Fruit fly (Drosophila melanogaster) S2 (cell line): ENCODE data around the gene CG17764.

Experiments used
- CG8478 ChIP-seq: fragments of >200 bp; optimal IDR thresholded peaks from 2 replicates; lab custom pipeline; 2018
- CTCF ChIP-seq, 2 experiments: fragments of >200 bp; optimal IDR thresholded peaks; 2 replicates each; lab custom pipeline; 2018

dm6 chrX:5337316-5337715, 30.1 kb upstream of the CG17764 start:
- TF ChIP-seq CG8478 (lab: Kevin White, UChicago), result no peak
- TF ChIP-seq CTCF (optimal IDR thresholded peaks at IDR 0.05; lab: Kevin White, UChicago), result no peak
